Worm (Caenorhabditis elegans) whole organism, mixed stage, embryonic: ENCODE results near the gene rgr-1.
"Not testable (repeated sequence)": the region's sequence is repeated elsewhere in the genome, so short reads cannot be mapped to it uniquely, and the experiment has no call there.

Source experiments
- bed-3 ChIP-seq: fragments of 200-800 bp; sonication (Bioruptor generic); optimal IDR thresholded peaks from 3 replicates; lab custom pipeline; 2018; ENCODE audit warnings: mild to moderate bottlenecking, missing genetic modification characterization, moderate library complexity, missing compliant biosample characterization
- blmp-1 ChIP-seq: fragments of 150-350 bp; optimal IDR thresholded peaks from 2 replicates; lab custom pipeline; 2014; ENCODE audit warnings: missing biosample characterization, missing genetic modification characterization
- ceh-39 ChIP-seq: fragments of 150-350 bp; optimal IDR thresholded peaks from 2 replicates; lab custom pipeline; 2014; ENCODE audit warnings: missing biosample characterization, missing genetic modification characterization
- ceh-83 ChIP-seq: fragments of 200-800 bp; sonication (Bioruptor generic); optimal IDR thresholded peaks from 2 replicates; lab custom pipeline; 2018; ENCODE audit warnings: mild to moderate bottlenecking, missing genetic modification characterization, missing compliant biosample characterization
- ces-1 ChIP-seq: fragments of 150-350 bp; optimal IDR thresholded peaks from 2 replicates; lab custom pipeline; 2014; ENCODE audit warnings: missing biosample characterization, missing genetic modification reagents, missing genetic modification characterization
- cnd-1 ChIP-seq: fragments of 200-800 bp; sonication (Bioruptor generic); optimal IDR thresholded peaks from 2 replicates; lab custom pipeline; 2018; ENCODE audit warnings: mild to moderate bottlenecking, missing genetic modification characterization, missing compliant biosample characterization
- drap-1 ChIP-seq: fragments of 200-800 bp; sonication (Bioruptor generic); optimal IDR thresholded peaks from 3 replicates; lab custom pipeline; 2018; ENCODE audit warnings: mild to moderate bottlenecking, missing genetic modification characterization, missing compliant biosample characterization
- elt-1 ChIP-seq: sonication (generic microtip); optimal IDR thresholded peaks from 2 replicates; lab custom pipeline; 2017; ENCODE audit warnings: missing genetic modification characterization, mild to moderate bottlenecking, missing compliant biosample characterization, antibody characterized with exemption, moderate library complexity, borderline replicate concordance; ENCODE audit not compliant: insufficient read depth
- elt-3 ChIP-seq: fragments of 150-350 bp; optimal IDR thresholded peaks from 2 replicates; lab custom pipeline; 2014; ENCODE audit warnings: missing biosample characterization, missing genetic modification characterization
- flh-1 ChIP-seq: fragments of 200-800 bp; sonication (Bioruptor generic); optimal IDR thresholded peaks from 2 replicates; lab custom pipeline; 2018; ENCODE audit warnings: mild to moderate bottlenecking, missing genetic modification characterization, moderate library complexity, missing compliant biosample characterization
- ham-2 ChIP-seq: fragments of 200-800 bp; sonication (Bioruptor generic); optimal IDR thresholded peaks from 2 replicates; lab custom pipeline; 2018; ENCODE audit warnings: mild to moderate bottlenecking, missing genetic modification characterization, missing compliant biosample characterization
- hlh-1 ChIP-seq: fragments of 150-350 bp; optimal IDR thresholded peaks from 2 replicates; lab custom pipeline; 2014; ENCODE audit warnings: missing biosample characterization, missing genetic modification reagents, missing genetic modification characterization
- lin-13 ChIP-seq: fragments of 150-350 bp; optimal IDR thresholded peaks from 2 replicates; lab custom pipeline; 2014; ENCODE audit warnings: missing biosample characterization, missing genetic modification characterization
- lin-32 ChIP-seq: fragments of 200-800 bp; sonication (Bioruptor generic); optimal IDR thresholded peaks from 2 replicates; lab custom pipeline; 2018; ENCODE audit warnings: mild to moderate bottlenecking, missing genetic modification characterization, missing compliant biosample characterization
- lsy-2 ChIP-seq: fragments of 150-350 bp; optimal IDR thresholded peaks from 2 replicates; lab custom pipeline; 2014; ENCODE audit warnings: missing biosample characterization, missing genetic modification characterization
- mep-1 ChIP-seq: fragments of 150-350 bp; optimal IDR thresholded peaks from 2 replicates; lab custom pipeline; 2017; ENCODE audit warnings: missing biosample characterization, missing genetic modification reagents, missing genetic modification characterization, inconsistent platforms
- nhr-12 ChIP-seq: fragments of 150-350 bp; optimal IDR thresholded peaks from 2 replicates; lab custom pipeline; 2014; ENCODE audit warnings: missing biosample characterization, missing genetic modification characterization
- nhr-2 ChIP-seq: fragments of 150-350 bp; optimal IDR thresholded peaks from 2 replicates; lab custom pipeline; 2014; ENCODE audit warnings: missing biosample characterization, missing genetic modification characterization
- nhr-237 ChIP-seq: fragments of 150-350 bp; optimal IDR thresholded peaks from 2 replicates; lab custom pipeline; 2014; ENCODE audit warnings: missing biosample characterization, missing genetic modification characterization
- nhr-28 ChIP-seq: fragments of 150-350 bp; optimal IDR thresholded peaks from 2 replicates; lab custom pipeline; 2014; ENCODE audit warnings: missing biosample characterization, missing genetic modification characterization
- nhr-76 ChIP-seq: sonication (generic microtip); optimal IDR thresholded peaks from 2 replicates; lab custom pipeline; 2017; ENCODE audit warnings: missing biosample characterization, missing genetic modification characterization
- sem-2 ChIP-seq: fragments of 200-800 bp; sonication (Bioruptor generic); optimal IDR thresholded peaks from 2 replicates; lab custom pipeline; 2018; ENCODE audit warnings: mild to moderate bottlenecking, missing genetic modification characterization, missing compliant biosample characterization
- snpc-4 ChIP-seq: fragments of 150-350 bp; optimal IDR thresholded peaks from 2 replicates; lab custom pipeline; 2014; ENCODE audit warnings: missing biosample characterization, missing genetic modification characterization
- sptf-1 ChIP-seq: sonication (generic microtip); optimal IDR thresholded peaks from 2 replicates; lab custom pipeline; 2017; ENCODE audit warnings: mild to moderate bottlenecking, missing genetic modification characterization, moderate library complexity, missing compliant biosample characterization
- tbx-8 ChIP-seq: fragments of 200-800 bp; sonication (Bioruptor generic); optimal IDR thresholded peaks from 2 replicates; lab custom pipeline; 2018; ENCODE audit warnings: mild to moderate bottlenecking, missing genetic modification characterization, moderate library complexity, missing compliant biosample characterization
- unc-120 ChIP-seq: sonication (generic microtip); optimal IDR thresholded peaks from 2 replicates; lab custom pipeline; 2017; ENCODE audit warnings: missing genetic modification characterization, missing compliant biosample characterization; ENCODE audit not compliant: poor library complexity, severe bottlenecking
- unc-39 ChIP-seq: fragments of 150-350 bp; optimal IDR thresholded peaks from 2 replicates; lab custom pipeline; 2014; ENCODE audit warnings: missing biosample characterization, missing genetic modification characterization
- unc-62 ChIP-seq: fragments of 150-350 bp; optimal IDR thresholded peaks from 2 replicates; lab custom pipeline; 2014; ENCODE audit warnings: missing biosample characterization, missing genetic modification reagents, missing genetic modification characterization

The rgr-1 gene

ce11 chrIII:9420231-9420630 is 26.7 kb downstream of the rgr-1 start, which contains the start of gene T26G10.4:
T26G10.4 (plus strand) TSS chrIII:9420531.
- not testable (repeated sequence) for TF ChIP-seq ceh-39 (tag; lab: Kevin White, UChicago); flh-1 (GFP tag; lab: Kevin White, UChicago); mep-1 (tag; lab: Kevin White, UChicago)

DNA sequence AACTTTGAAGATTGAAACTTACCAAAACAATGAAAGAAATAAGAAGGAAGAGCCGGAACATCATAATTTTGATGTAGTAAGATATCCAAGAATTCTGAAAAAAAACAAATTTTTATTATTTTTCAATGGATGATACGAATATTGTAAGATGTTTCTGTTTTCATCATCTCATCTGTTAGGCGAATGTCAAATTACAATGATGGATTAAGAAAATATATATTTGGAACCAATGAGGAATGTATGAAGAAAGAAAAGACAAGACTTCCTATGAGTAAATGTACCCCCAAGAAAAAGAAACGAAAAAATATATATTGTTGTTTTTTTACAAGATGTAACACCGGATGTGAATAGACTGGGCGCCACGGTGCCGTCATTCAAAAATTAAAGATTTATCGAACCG is 32.8 kb downstream of the rgr-1 start, which contains the start of gene T26G10.5:
Gene T26G10.5 (minus strand): TSS at position 101 of the 400 bp plus-strand sequence.
- TF ChIP-seq unc-62 (GFP tag; lab: Kevin White, UChicago) (no peak), nhr-76 (no peak), hlh-1 (no peak), bed-3 (GFP tag; lab: Kevin White, UChicago) (no peak), unc-120 (tag; lab: Kevin White, UChicago) (no peak), unc-39 (tag; lab: Kevin White, UChicago) (no peak), cnd-1 (tag; lab: Kevin White, UChicago) (no peak), mep-1 (tag; lab: Kevin White, UChicago) (no peak), tbx-8 (no peak), ham-2 (GFP tag; lab: Kevin White, UChicago) (no peak)

DNA sequence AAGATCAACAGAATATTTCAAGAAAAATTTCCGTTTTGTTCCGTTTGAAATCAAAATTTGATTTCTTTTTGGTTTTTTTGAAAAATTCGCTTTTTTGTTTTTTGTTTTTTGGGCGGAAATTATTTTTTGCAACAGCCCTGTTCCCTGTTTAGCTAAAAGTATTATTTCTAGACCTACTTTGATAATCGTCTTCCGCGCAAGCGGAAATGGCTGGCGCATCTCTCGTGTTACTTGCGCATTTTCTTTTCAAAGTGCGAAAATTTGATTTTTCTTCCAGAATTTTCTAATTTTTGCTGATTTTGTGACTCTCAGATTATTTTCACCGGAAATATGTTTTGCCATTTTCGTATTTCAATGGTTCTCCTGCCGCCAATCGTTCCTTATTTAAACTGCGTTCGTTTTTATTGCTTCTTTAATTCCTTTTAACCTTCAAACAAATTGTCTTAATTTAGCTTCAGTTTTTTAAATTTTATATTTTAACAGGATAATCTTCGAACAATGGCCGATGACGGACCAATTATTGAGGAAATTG is 40.1 kb downstream of the rgr-1 start, which contains the start of gene cpar-1:
Gene cpar-1 (plus strand): TSS at position 482 of the 532 bp plus-strand sequence.
- TF ChIP-seq lin-13 (tag; lab: Kevin White, UChicago) = peak; percentile 14
- TF ChIP-seq nhr-28 (tag; lab: Kevin White, UChicago) = no peak
- no peak for TF ChIP-seq unc-62 (GFP tag; lab: Kevin White, UChicago)
- no peak for TF ChIP-seq bed-3 (GFP tag; lab: Kevin White, UChicago)
- TF ChIP-seq lsy-2 (tag; lab: Kevin White, UChicago) = no peak
- TF ChIP-seq nhr-12 (tag; lab: Kevin White, UChicago) = no peak
- no peak for TF ChIP-seq elt-3
- no peak for TF ChIP-seq ceh-83

DNA sequence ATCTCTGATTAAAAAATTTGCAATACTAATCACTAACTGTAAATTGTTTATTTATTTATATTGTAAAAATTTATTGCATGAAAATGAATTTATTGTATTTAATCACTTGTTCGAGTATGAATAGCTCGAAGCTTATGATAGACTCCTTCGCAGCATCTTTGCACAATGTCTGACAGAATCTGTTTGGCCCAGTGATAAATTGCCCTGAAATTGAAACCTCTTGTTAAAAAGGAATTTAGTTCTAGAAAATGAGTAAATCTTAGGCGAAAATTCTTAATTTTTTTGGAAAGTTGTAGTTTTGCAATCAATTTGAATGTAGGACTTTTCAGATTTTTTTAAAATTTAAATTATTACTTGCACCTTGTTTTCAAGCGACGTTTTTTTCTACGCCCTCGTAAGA is 41.5 kb downstream of the rgr-1 start:
- TF ChIP-seq nhr-28 (tag; lab: Kevin White, UChicago) = no peak
- no peak for TF ChIP-seq elt-3
- no peak for TF ChIP-seq drap-1 (GFP tag; lab: Kevin White, UChicago)
- no peak for TF ChIP-seq mep-1 (tag; lab: Kevin White, UChicago)
- TF ChIP-seq nhr-12 (tag; lab: Kevin White, UChicago) = no peak
- TF ChIP-seq elt-1 (tag; lab: Kevin White, UChicago) = no peak
- no peak for TF ChIP-seq lsy-2 (tag; lab: Kevin White, UChicago)
- TF ChIP-seq nhr-76 = no peak
- TF ChIP-seq ceh-39 (tag; lab: Kevin White, UChicago) = no peak
- no peak for TF ChIP-seq lin-13 (tag; lab: Kevin White, UChicago)
- no peak for TF ChIP-seq ham-2 (GFP tag; lab: Kevin White, UChicago)
- no peak for TF ChIP-seq nhr-2
- TF ChIP-seq ces-1 (GFP tag; lab: Kevin White, UChicago) = no peak
- TF ChIP-seq nhr-237 (tag; lab: Kevin White, UChicago) = no peak
- no peak for TF ChIP-seq flh-1 (GFP tag; lab: Kevin White, UChicago)
- TF ChIP-seq, all 35 proteins: peak for 0

- TF ChIP-seq unc-39 (tag; lab: Kevin White, UChicago) = no peak
- no peak for TF ChIP-seq nhr-28 (tag; lab: Kevin White, UChicago)
Measured at ce11 chrIII:9439399-9439798, 45.9 kb downstream of the rgr-1 start, which contains the start of gene F54C8.1. F54C8.1 (plus strand) TSS chrIII:9439699.

DNA sequence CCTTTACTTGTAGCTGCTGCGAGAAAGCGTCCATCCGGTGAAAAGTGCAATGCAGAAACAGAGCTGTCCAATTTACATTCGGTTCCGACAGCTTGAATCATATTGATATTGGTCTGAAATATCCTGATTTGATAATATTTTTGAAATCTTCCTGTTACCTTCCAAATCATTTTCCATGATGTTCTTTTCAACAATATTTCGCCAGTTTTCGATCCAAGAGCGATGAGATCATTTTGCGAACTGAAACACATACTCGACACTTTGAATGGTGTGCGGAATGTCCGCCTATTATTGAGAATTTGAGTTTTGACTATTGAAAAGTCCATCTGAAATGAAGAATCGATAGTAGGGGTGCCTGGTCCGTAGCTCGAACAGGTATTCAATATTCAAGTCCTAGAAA is 47.6 kb downstream of the rgr-1 start, which contains the start of gene emb-30:
Gene emb-30 (minus strand): TSS at position 328 of the 400 bp plus-strand sequence.
- TF ChIP-seq flh-1 (GFP tag; lab: Kevin White, UChicago) = no peak
- no peak for TF ChIP-seq nhr-237 (tag; lab: Kevin White, UChicago)
- no peak for TF ChIP-seq lsy-2 (tag; lab: Kevin White, UChicago)
- no peak for TF ChIP-seq nhr-12 (tag; lab: Kevin White, UChicago)
- no peak for TF ChIP-seq bed-3 (GFP tag; lab: Kevin White, UChicago)
- no peak for TF ChIP-seq unc-39 (tag; lab: Kevin White, UChicago)
- no peak for TF ChIP-seq nhr-76
- no peak for TF ChIP-seq lin-32 (GFP tag; lab: Kevin White, UChicago)
- TF ChIP-seq sem-2 (GFP tag; lab: Kevin White, UChicago) = no peak
- TF ChIP-seq ces-1 (GFP tag; lab: Kevin White, UChicago) = no peak
- no peak for TF ChIP-seq elt-3
- TF ChIP-seq cnd-1 (tag; lab: Kevin White, UChicago) = no peak
- TF ChIP-seq tbx-8 = no peak
- no peak for TF ChIP-seq ceh-83
- TF ChIP-seq snpc-4 (tag; lab: Kevin White, UChicago) = no peak
- no peak for TF ChIP-seq sptf-1
- no peak for TF ChIP-seq unc-120 (tag; lab: Kevin White, UChicago)
- no peak for TF ChIP-seq elt-1 (tag; lab: Kevin White, UChicago)
- no peak for TF ChIP-seq blmp-1 (tag; lab: Kevin White, UChicago)
